Worm (Caenorhabditis elegans) whole organism, L4 larva: Measurements from ENCODE around the gene F31D4.2.

Experiments
- F37D6.2 ChIP-seq: sonication (generic microtip); optimal IDR thresholded peaks from 2 replicates; lab custom pipeline; 2016; ENCODE audit warnings: mild to moderate bottlenecking, missing genetic modification characterization, missing compliant biosample characterization
- F49E8.2 ChIP-seq: sonication (generic microtip); optimal IDR thresholded peaks from 2 replicates; lab custom pipeline; 2016; ENCODE audit warnings: missing compliant biosample characterization, mild to moderate bottlenecking, missing genetic modification characterization, borderline replicate concordance
- aha-1 ChIP-seq: fragments of 150-350 bp; peaks from one replicate; lab custom pipeline; 2014; ENCODE audit warnings: missing biosample characterization, missing genetic modification characterization
- aly-2 ChIP-seq: sonication (generic microtip); optimal IDR thresholded peaks from 2 replicates; lab custom pipeline; 2018; ENCODE audit warnings: missing biosample characterization, missing genetic modification characterization
- egl-27 ChIP-seq: sonication (generic microtip); optimal IDR thresholded peaks from 3 replicates; lab custom pipeline; 2017; ENCODE audit warnings: missing biosample characterization, missing genetic modification reagents, missing genetic modification characterization
- lin-38 ChIP-seq: fragments of 200-800 bp; sonication (Bioruptor generic); IDR thresholded peaks from 2 replicates; pipeline ENCODE4 v1.3.6; 2022; ENCODE audit warnings: missing genetic modification reagents, missing genetic modification characterization, missing compliant biosample characterization
- lsy-2 ChIP-seq, 2 experiments: fragments of 150-350 bp in 1 of 2; sonication (generic microtip) in 1 of 2; optimal IDR thresholded peaks; 2 replicates each; lab custom pipeline; 2014 to 2017; ENCODE audit warnings: missing biosample characterization in 2 of 2, missing genetic modification characterization in 2 of 2
- nhr-25 ChIP-seq: sonication (generic microtip); optimal IDR thresholded peaks from 2 replicates; lab custom pipeline; 2017; ENCODE audit warnings: missing genetic modification characterization, mild to moderate bottlenecking, missing compliant biosample characterization, antibody characterized with exemption, moderate library complexity, borderline replicate concordance; ENCODE audit not compliant: insufficient read depth
- unc-39 ChIP-seq: sonication (generic microtip); optimal IDR thresholded peaks from 2 replicates; lab custom pipeline; 2017; ENCODE audit warnings: missing biosample characterization, missing genetic modification characterization

- TF ChIP-seq aly-2 (no peak), egl-27 (tag; lab: Kevin White, UChicago) (no peak), lsy-2 (tag; optimal IDR thresholded peaks at IDR 0.05; lab: Kevin White, UChicago) (no peak), lin-38 (no peak), aha-1 (no peak), F37D6.2 (no peak), unc-39 (no peak), F49E8.2 (no peak), nhr-25 (tag; lab: Kevin White, UChicago) (no peak)
These were observed 5.2 kb upstream of the F31D4.2 start, which contains the start of gene clec-264 for ce11 chrV:20850580-20850979.
